Fruit fly (Drosophila melanogaster): ENCODE results near the gene CG16972.

Gene CG16972

dm6 chr2L:13205256-13205655, 2.2 kb upstream of the CG16972 start (continued):
- TF ChIP-seq fd59A (GFP tag; optimal IDR thresholded peaks at IDR 0.05), result no peak
- 0 out of 2 replicates have a peak, but pooled peaks have one; percentile 21 for TF ChIP-seq CG15336 (GFP tag; IDR thresholded peaks at IDR 0.05)
- no peak for TF ChIP-seq CG6792 (GFP tag; optimal IDR thresholded peaks at IDR 0.05)
- no peak for TF ChIP-seq OdsH (GFP tag; optimal IDR thresholded peaks at IDR 0.05)
- TF ChIP-seq CG6808 (GFP tag; optimal IDR thresholded peaks at IDR 0.05), result no peak
- TF ChIP-seq fkh (GFP tag; optimal IDR thresholded peaks at IDR 0.05), result peak; percentile 79
- peak; percentile 53; the same call in 2 of the 3 replicates for TF ChIP-seq CG6163 (GFP tag; IDR thresholded peaks at IDR 0.05)
- peak; percentile 10 for TF ChIP-seq Sox14 (GFP tag; optimal IDR thresholded peaks at IDR 0.05)
- no peak for TF ChIP-seq Ets21C (GFP tag; optimal IDR thresholded peaks at IDR 0.05)
- no peak for TF ChIP-seq Smox (GFP tag; optimal IDR thresholded peaks at IDR 0.05)
- TF ChIP-seq CG31627 (GFP tag; optimal IDR thresholded peaks at IDR 0.05), result no peak
- TF ChIP-seq acj6 (GFP tag; optimal IDR thresholded peaks at IDR 0.05), result no peak
- TF ChIP-seq Ets96B (tag; optimal IDR thresholded peaks at IDR 0.05), result no peak
- TF ChIP-seq Eip75B (GFP tag; optimal IDR thresholded peaks at IDR 0.05), result peak; percentile 45
- TF ChIP-seq Met (GFP tag; optimal IDR thresholded peaks at IDR 0.05), result peak; percentile 22
- TF ChIP-seq CG10669 (GFP tag; optimal IDR thresholded peaks at IDR 0.05), result no peak
- no peak for TF ChIP-seq CG11902 (GFP tag; optimal IDR thresholded peaks at IDR 0.05)
- TF ChIP-seq Hr4 (GFP tag; optimal IDR thresholded peaks at IDR 0.05), result no peak
- no peak for TF ChIP-seq Hr38 (GFP tag; optimal IDR thresholded peaks at IDR 0.05)

- TF ChIP-seq CG9139 (GFP tag; optimal IDR thresholded peaks at IDR 0.05) (no peak), fd59A (GFP tag; optimal IDR thresholded peaks at IDR 0.05) (no peak), achi (GFP tag; optimal IDR thresholded peaks at IDR 0.05) (no peak), CG8632 (GFP tag; optimal IDR thresholded peaks at IDR 0.05) (no peak), Eip78C (GFP tag) (peak; percentile 43)
Measured at dm6 chr2L:13204151-13204550, 1.1 kb upstream of the CG16972 start.

dm6 chr2L:13203437-13204137, 492 bp upstream of the CG16972 start, which contains the start of gene Pect:
Gene Pect (plus strand): TSS chr2L:13203762.
- TF ChIP-seq esn (GFP tag; optimal IDR thresholded peaks at IDR 0.05), result peak; percentile 41
- no peak for TF ChIP-seq ss (GFP tag; optimal IDR thresholded peaks at IDR 0.05)
- TF ChIP-seq CG6792 (GFP tag; optimal IDR thresholded peaks at IDR 0.05), result no peak
- TF ChIP-seq CG11902 (GFP tag; optimal IDR thresholded peaks at IDR 0.05), result no peak
- TF ChIP-seq Eip75B (GFP tag; optimal IDR thresholded peaks at IDR 0.05), result no peak
- no peak for TF ChIP-seq Ets96B (tag; optimal IDR thresholded peaks at IDR 0.05)
- TF ChIP-seq topi (GFP tag; optimal IDR thresholded peaks at IDR 0.05), result no peak
- no peak for TF ChIP-seq fd85E (GFP tag; optimal IDR thresholded peaks at IDR 0.05)
- no peak for TF ChIP-seq CG31627 (GFP tag; optimal IDR thresholded peaks at IDR 0.05)
- peak; percentile 57; the same call in 2 of the 3 replicates for TF ChIP-seq CG6163 (GFP tag; IDR thresholded peaks at IDR 0.05)
- TF ChIP-seq Sox15 (GFP tag; optimal IDR thresholded peaks at IDR 0.05), result peak; percentile 13
- TF ChIP-seq CG6808 (GFP tag; optimal IDR thresholded peaks at IDR 0.05), result no peak
- no peak for TF ChIP-seq CG34406 (GFP tag; optimal IDR thresholded peaks at IDR 0.05)
- no peak for TF ChIP-seq spab (GFP tag; optimal IDR thresholded peaks at IDR 0.05)
- TF ChIP-seq CG8632 (GFP tag; optimal IDR thresholded peaks at IDR 0.05), result no peak
- TF ChIP-seq CG4318 (GFP tag; optimal IDR thresholded peaks at IDR 0.05), result no peak
- TF ChIP-seq Hr4 (GFP tag; optimal IDR thresholded peaks at IDR 0.05), result no peak
- TF ChIP-seq CG7368 (GFP tag; optimal IDR thresholded peaks at IDR 0.05), result no peak
- TF ChIP-seq vri (GFP tag; optimal IDR thresholded peaks at IDR 0.05), result no peak
- TF ChIP-seq OdsH (GFP tag; optimal IDR thresholded peaks at IDR 0.05), result no peak
- TF ChIP-seq dac (GFP tag; optimal IDR thresholded peaks at IDR 0.05), result no peak
- peak; percentile 54 for TF ChIP-seq fkh (GFP tag; optimal IDR thresholded peaks at IDR 0.05)
- peak; percentile 44 for TF ChIP-seq CG15336 (GFP tag; IDR thresholded peaks at IDR 0.05)
- TF ChIP-seq cyc (GFP tag; optimal IDR thresholded peaks at IDR 0.05), result no peak
- no peak; the same call in 1 of the 2 replicates for TF ChIP-seq CG11294 (GFP tag; IDR thresholded peaks at IDR 0.05)
- TF ChIP-seq Blimp-1 (GFP tag; optimal IDR thresholded peaks at IDR 0.05), result no peak
- peak; percentile 67 for TF ChIP-seq Eip78C (GFP tag)
- no peak for TF ChIP-seq CG11762 (GFP tag; optimal IDR thresholded peaks at IDR 0.05; ENCODE audit: insufficient read depth)
- peak; percentile 31 for TF ChIP-seq lz (GFP tag; optimal IDR thresholded peaks at IDR 0.05)
- peak; percentile 68 for TF ChIP-seq CG3032 (tag; optimal IDR thresholded peaks at IDR 0.05)
- TF ChIP-seq eg (GFP tag; IDR thresholded peaks at IDR 0.05), result peak; percentile 37; the same call in 2 of the 3 replicates
- TF ChIP-seq Sox102F (GFP tag; optimal IDR thresholded peaks at IDR 0.05), result no peak
- no peak for TF ChIP-seq CG10669 (GFP tag; optimal IDR thresholded peaks at IDR 0.05)
- no peak for TF ChIP-seq Gug (GFP tag; IDR thresholded peaks at IDR 0.05)
- TF ChIP-seq CG8319 (GFP tag; optimal IDR thresholded peaks at IDR 0.05), result no peak
- TF ChIP-seq pdm3 (GFP tag; optimal IDR thresholded peaks at IDR 0.05), result no peak
- no peak for TF ChIP-seq Met (GFP tag; optimal IDR thresholded peaks at IDR 0.05)
- TF ChIP-seq Ets21C (GFP tag; optimal IDR thresholded peaks at IDR 0.05), result no peak

Measured in whole organism, prepupa.